Worm (Caenorhabditis elegans) whole organism, L3 larva: Measurements from ENCODE around the gene sto-1.

ENCODE experiments used
- aly-2 ChIP-seq: fragments of 150-350 bp; optimal IDR thresholded peaks from 2 replicates; lab custom pipeline; 2014; ENCODE audit warnings: missing biosample characterization, missing genetic modification characterization
- ama-1 ChIP-seq: fragments of 150-350 bp; optimal IDR thresholded peaks from 2 replicates; lab custom pipeline; 2018
- ceh-16 ChIP-seq: sonication (generic microtip); optimal IDR thresholded peaks from 2 replicates; lab custom pipeline; 2017; ENCODE audit warnings: missing biosample characterization, missing genetic modification characterization
- egl-5 ChIP-seq: fragments of 150-350 bp; optimal IDR thresholded peaks from 2 replicates; lab custom pipeline; 2017; ENCODE audit warnings: missing biosample characterization, missing genetic modification reagents, missing genetic modification characterization, inconsistent platforms
- elt-1 ChIP-seq: fragments of 150-350 bp; optimal IDR thresholded peaks from 2 replicates; lab custom pipeline; 2014; ENCODE audit warnings: missing biosample characterization, missing genetic modification characterization
- elt-2 ChIP-seq: sonication (generic microtip); optimal IDR thresholded peaks from 2 replicates; lab custom pipeline; 2016; ENCODE audit warnings: missing genetic modification reagents, mild to moderate bottlenecking, missing genetic modification characterization, missing compliant biosample characterization
- elt-3 ChIP-seq, 3 experiments: fragments of 150-350 bp in 1 of 3; sonication (generic microtip) in 2 of 3; optimal IDR thresholded peaks; 2 replicates in 2 of 3; 4 replicates in 1 of 3; lab custom pipeline; 2014 to 2017; ENCODE audit warnings: missing biosample characterization in 3 of 3, missing genetic modification characterization in 3 of 3
- fkh-10 ChIP-seq: sonication (generic microtip); optimal IDR thresholded peaks from 2 replicates; lab custom pipeline; 2017; ENCODE audit warnings: missing biosample characterization, missing genetic modification reagents, missing genetic modification characterization
- fkh-2 ChIP-seq: fragments of 150-350 bp; optimal IDR thresholded peaks from 2 replicates; lab custom pipeline; 2014; ENCODE audit warnings: missing biosample characterization, missing genetic modification reagents, missing genetic modification characterization
- fos-1 ChIP-seq: fragments of 150-350 bp; optimal IDR thresholded peaks from 2 replicates; lab custom pipeline; 2014; ENCODE audit warnings: missing biosample characterization, missing genetic modification characterization
- jun-1 ChIP-seq: fragments of 150-350 bp; optimal IDR thresholded peaks from 2 replicates; lab custom pipeline; 2014; ENCODE audit warnings: missing biosample characterization, missing genetic modification reagents, missing genetic modification characterization
- lin-15B ChIP-seq: fragments of 150-350 bp; optimal IDR thresholded peaks from 2 replicates; lab custom pipeline; 2014; ENCODE audit warnings: missing biosample characterization, missing genetic modification characterization
- lin-39 ChIP-seq: fragments of 150-350 bp; optimal IDR thresholded peaks from 2 replicates; lab custom pipeline; 2018; ENCODE audit warnings: missing biosample characterization, missing genetic modification reagents, missing genetic modification characterization
- lsy-12 ChIP-seq: sonication (generic microtip); optimal IDR thresholded peaks from 2 replicates; lab custom pipeline; 2016; ENCODE audit warnings: mild to moderate bottlenecking, missing genetic modification characterization, missing compliant biosample characterization
- mdl-1 ChIP-seq: fragments of 150-350 bp; optimal IDR thresholded peaks from 2 replicates; lab custom pipeline; 2014; ENCODE audit warnings: missing biosample characterization, missing genetic modification characterization
- mml-1 ChIP-seq: fragments of 150-350 bp; sonication (generic microtip); optimal IDR thresholded peaks from 3 replicates; lab custom pipeline; 2014; ENCODE audit warnings: missing biosample characterization, missing genetic modification characterization
- nhr-11 ChIP-seq: fragments of 150-350 bp; optimal IDR thresholded peaks from 2 replicates; lab custom pipeline; 2014; ENCODE audit warnings: missing biosample characterization, missing genetic modification characterization
- nhr-23 ChIP-seq: fragments of 150-350 bp; optimal IDR thresholded peaks from 2 replicates; lab custom pipeline; 2014; ENCODE audit warnings: missing biosample characterization, missing genetic modification reagents, missing genetic modification characterization
- nhr-237 ChIP-seq: fragments of 150-350 bp; optimal IDR thresholded peaks from 2 replicates; lab custom pipeline; 2014; ENCODE audit warnings: missing biosample characterization, missing genetic modification characterization
- nhr-25 ChIP-seq: sonication (generic microtip); optimal IDR thresholded peaks from 2 replicates; lab custom pipeline; 2017; ENCODE audit warnings: missing biosample characterization, missing genetic modification characterization
- nhr-43 ChIP-seq: sonication (generic microtip); optimal IDR thresholded peaks from 2 replicates; lab custom pipeline; 2016; ENCODE audit warnings: mild to moderate bottlenecking, missing genetic modification characterization, missing compliant biosample characterization; ENCODE audit not compliant: poor library complexity, severe bottlenecking
- nhr-77 ChIP-seq: fragments of 150-350 bp; optimal IDR thresholded peaks from 2 replicates; lab custom pipeline; 2014; ENCODE audit warnings: missing biosample characterization, missing genetic modification characterization
- pha-4 ChIP-seq: fragments of 150-350 bp; optimal IDR thresholded peaks from 2 replicates; lab custom pipeline; 2014; ENCODE audit warnings: missing biosample characterization, missing genetic modification reagents, missing genetic modification characterization
- pqm-1 ChIP-seq: fragments of 150-350 bp; optimal IDR thresholded peaks from 2 replicates; lab custom pipeline; 2017; ENCODE audit warnings: missing biosample characterization, missing genetic modification characterization, inconsistent platforms
- sea-2 ChIP-seq: fragments of 150-350 bp; sonication (generic microtip); optimal IDR thresholded peaks from 4 replicates; lab custom pipeline; 2014; ENCODE audit warnings: missing biosample characterization, missing genetic modification reagents, missing genetic modification characterization
- skn-1 ChIP-seq: fragments of 150-350 bp; optimal IDR thresholded peaks from 2 replicates; lab custom pipeline; 2014; ENCODE audit warnings: missing biosample characterization, missing genetic modification characterization
- snpc-4 ChIP-seq: fragments of 150-350 bp; optimal IDR thresholded peaks from 2 replicates; lab custom pipeline; 2014; ENCODE audit warnings: missing biosample characterization, missing genetic modification characterization
- tbx-2 ChIP-seq: sonication (generic microtip); optimal IDR thresholded peaks from 2 replicates; lab custom pipeline; 2016; ENCODE audit warnings: mild to moderate bottlenecking, missing genetic modification characterization, missing compliant biosample characterization
- zag-1 ChIP-seq: fragments of 150-350 bp; optimal IDR thresholded peaks from 2 replicates; lab custom pipeline; 2014; ENCODE audit warnings: missing biosample characterization, missing genetic modification characterization
- ztf-11 ChIP-seq: fragments of 150-350 bp; optimal IDR thresholded peaks from 2 replicates; lab custom pipeline; 2014; ENCODE audit warnings: missing biosample characterization, missing genetic modification characterization
- ztf-4 ChIP-seq: fragments of 150-350 bp; optimal IDR thresholded peaks from 2 replicates; lab custom pipeline; 2014; ENCODE audit warnings: missing biosample characterization, missing genetic modification characterization

Gene sto-1

DNA sequence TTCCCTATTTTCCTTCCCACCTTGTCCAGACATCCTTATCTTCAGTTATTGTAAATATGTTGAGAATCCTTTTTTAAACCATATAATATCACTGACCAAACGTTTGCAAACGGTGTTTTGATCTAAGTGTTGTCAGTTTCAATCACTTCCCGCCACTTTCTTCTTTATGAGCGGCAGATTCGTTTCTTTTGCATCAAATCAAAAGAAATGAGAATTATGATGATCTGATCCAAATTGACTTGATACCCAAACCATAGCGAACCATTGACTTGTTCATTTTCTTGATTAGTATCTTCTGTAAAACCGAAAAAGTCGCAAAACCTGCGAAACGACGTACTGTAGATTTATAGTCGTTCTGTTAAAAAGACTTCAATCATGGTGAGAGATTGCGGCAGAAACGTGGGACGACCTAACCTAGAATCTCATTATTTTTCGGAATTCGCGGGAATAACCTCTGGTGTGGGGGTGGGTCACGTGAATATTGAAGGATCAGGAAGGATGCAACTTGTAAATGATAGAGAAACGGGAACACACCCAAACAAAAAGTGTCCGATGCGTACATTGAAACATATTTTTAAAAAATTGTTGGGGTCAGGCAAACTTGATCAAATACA, 31.4 kb downstream of the sto-1 start:
- TF ChIP-seq nhr-43 (tag; lab: Kevin White, UChicago), result peak; percentile 2
- peak; percentile 43 for TF ChIP-seq nhr-23 (tag; lab: Kevin White, UChicago)
- TF ChIP-seq nhr-77 (tag; lab: Kevin White, UChicago), result no peak

DNA sequence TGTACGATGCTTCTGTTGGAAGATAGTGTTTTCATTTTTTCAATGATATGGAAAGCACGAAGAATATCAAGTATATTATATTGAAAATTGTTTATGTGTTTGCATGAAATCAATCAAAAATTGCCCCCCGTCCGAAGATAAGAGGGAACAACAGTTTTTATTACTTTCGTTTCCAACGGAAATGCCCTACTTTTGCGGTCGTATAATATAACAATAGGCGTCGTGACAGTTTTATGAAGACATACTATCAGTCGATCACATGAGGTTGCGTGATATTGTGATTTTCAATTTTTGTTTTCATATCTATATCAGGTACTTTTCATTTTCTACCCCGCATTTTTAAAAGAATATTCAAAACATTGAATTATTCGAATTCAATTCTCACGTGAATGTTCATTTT, 33.4 kb downstream of the sto-1 start:
- TF ChIP-seq nhr-43 (tag; lab: Kevin White, UChicago) (peak; percentile 37), elt-3 (tag; optimal IDR thresholded peaks at IDR 0.05; lab: Kevin White, UChicago) (no peak), pqm-1 (peak; percentile 55), fkh-10 (no peak), nhr-23 (tag; lab: Kevin White, UChicago) (peak; percentile 77), elt-2 (peak; percentile 72)

DNA sequence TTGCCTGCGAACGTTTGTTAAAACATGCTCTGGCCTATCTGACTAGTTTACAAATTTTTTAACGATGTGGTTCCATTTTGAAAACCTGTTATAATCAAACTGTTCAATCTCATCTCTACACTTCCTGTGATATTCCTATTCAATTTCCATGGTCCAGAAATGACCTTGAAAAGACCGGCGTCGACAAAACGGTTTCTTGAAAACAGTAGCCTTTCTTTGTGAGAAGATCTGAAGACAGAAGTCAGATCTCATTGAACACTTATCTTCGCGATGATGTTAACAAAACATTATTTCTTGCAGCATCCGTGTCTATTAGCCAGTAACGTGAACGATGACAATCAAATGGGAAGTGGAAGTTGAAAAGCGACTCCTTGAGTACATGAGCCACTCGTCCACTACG, 34.0 kb downstream of the sto-1 start, which contains the start of gene C44E12.1:
Gene C44E12.1 (plus strand): TSS at position 301 of the 400 bp plus-strand sequence.
- TF ChIP-seq jun-1 (tag; lab: Kevin White, UChicago), result no peak
- TF ChIP-seq lin-39 (tag; lab: Kevin White, UChicago), result no peak
- no peak for TF ChIP-seq elt-1
- no peak for TF ChIP-seq pha-4
- TF ChIP-seq nhr-11 (tag; lab: Kevin White, UChicago), result no peak
- no peak for TF ChIP-seq pqm-1
- no peak for TF ChIP-seq sea-2 (GFP tag; lab: Kevin White, UChicago)
- no peak for TF ChIP-seq fkh-10
- TF ChIP-seq fkh-2 (tag; lab: Kevin White, UChicago), result no peak
- no peak for TF ChIP-seq egl-5 (tag; lab: Kevin White, UChicago)
- no peak for TF ChIP-seq lsy-12 (tag; lab: Kevin White, UChicago)
- TF ChIP-seq ceh-16 (tag; lab: Kevin White, UChicago), result no peak
- no peak for TF ChIP-seq zag-1
- TF ChIP-seq snpc-4 (tag; lab: Kevin White, UChicago), result no peak
- TF ChIP-seq mml-1 (tag; lab: Kevin White, UChicago), result no peak
- TF ChIP-seq ztf-11, result no peak
- no peak for TF ChIP-seq skn-1 (tag; lab: Kevin White, UChicago)
- no peak for TF ChIP-seq aly-2 (tag; lab: Kevin White, UChicago)
- TF ChIP-seq nhr-25 (tag; lab: Kevin White, UChicago), result no peak
- TF ChIP-seq, all 47 proteins: peak for 0

DNA sequence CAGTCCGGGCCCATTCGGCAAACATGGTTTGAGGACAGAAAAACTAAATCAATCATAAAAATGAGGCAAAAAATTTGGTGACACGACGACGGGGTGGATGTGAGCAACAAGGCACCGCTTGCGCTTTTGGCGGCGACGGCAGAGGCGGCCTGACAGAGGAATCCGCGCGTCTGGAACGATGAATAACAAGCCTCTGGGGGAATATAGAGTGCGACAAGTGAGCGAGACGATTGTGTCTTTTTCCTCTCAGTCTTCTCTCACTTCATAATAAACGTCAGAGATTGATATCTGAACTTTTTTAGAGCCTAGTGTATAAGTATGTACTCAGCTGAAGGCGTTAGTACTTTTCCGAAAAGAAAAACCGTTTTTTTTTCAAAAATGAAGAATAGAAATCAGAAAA, 45.4 kb downstream of the sto-1 start, which contains the start of gene twk-17:
Gene twk-17 (minus strand): TSS at position 101 of the 400 bp plus-strand sequence.
- TF ChIP-seq ama-1 (lab: Kevin White, UChicago), result no peak
- TF ChIP-seq tbx-2, result no peak
- TF ChIP-seq lin-15B (tag; lab: Kevin White, UChicago), result no peak
- no peak for TF ChIP-seq mdl-1 (tag; lab: Kevin White, UChicago)
- TF ChIP-seq fkh-2 (tag; lab: Kevin White, UChicago), result no peak
- no peak for TF ChIP-seq fos-1
- TF ChIP-seq nhr-23 (tag; lab: Kevin White, UChicago), result no peak
- TF ChIP-seq ztf-4 (tag; lab: Kevin White, UChicago), result no peak
- no peak for TF ChIP-seq zag-1
- TF ChIP-seq nhr-237 (tag; lab: Kevin White, UChicago), result no peak
- TF ChIP-seq skn-1 (tag; lab: Kevin White, UChicago), result no peak
- no peak for TF ChIP-seq nhr-77 (tag; lab: Kevin White, UChicago)
- TF ChIP-seq nhr-11 (tag; lab: Kevin White, UChicago), result no peak
- TF ChIP-seq, all 47 proteins: peak for 0
